Worm (Caenorhabditis elegans) whole organism, L3 larva: Measurements from ENCODE around the gene scpl-4.

ENCODE experiments used
- R02D3.7 ChIP-seq: fragments of 150-350 bp; optimal IDR thresholded peaks from 2 replicates; lab custom pipeline; 2014; ENCODE audit warnings: missing biosample characterization, missing genetic modification characterization
- ZK546.5 ChIP-seq: sonication (generic microtip); optimal IDR thresholded peaks from 2 replicates; lab custom pipeline; 2017; ENCODE audit warnings: missing biosample characterization, missing genetic modification characterization
- aly-2 ChIP-seq: fragments of 150-350 bp; optimal IDR thresholded peaks from 2 replicates; lab custom pipeline; 2014; ENCODE audit warnings: missing biosample characterization, missing genetic modification characterization
- ceh-16 ChIP-seq: sonication (generic microtip); optimal IDR thresholded peaks from 2 replicates; lab custom pipeline; 2017; ENCODE audit warnings: missing biosample characterization, missing genetic modification characterization
- ceh-28 ChIP-seq: fragments of 150-350 bp; optimal IDR thresholded peaks from 2 replicates; lab custom pipeline; 2014; ENCODE audit warnings: missing biosample characterization, missing genetic modification reagents, missing genetic modification characterization
- daf-12 ChIP-seq: fragments of 150-350 bp; optimal IDR thresholded peaks from 2 replicates; lab custom pipeline; 2014; ENCODE audit warnings: missing biosample characterization, missing genetic modification reagents, missing genetic modification characterization
- egl-27 ChIP-seq: sonication (generic microtip); optimal IDR thresholded peaks from 4 replicates; lab custom pipeline; 2017; ENCODE audit warnings: missing biosample characterization, missing genetic modification reagents, missing genetic modification characterization
- egl-5 ChIP-seq: fragments of 150-350 bp; optimal IDR thresholded peaks from 2 replicates; lab custom pipeline; 2017; ENCODE audit warnings: missing biosample characterization, missing genetic modification reagents, missing genetic modification characterization, inconsistent platforms
- elt-1 ChIP-seq: fragments of 150-350 bp; optimal IDR thresholded peaks from 2 replicates; lab custom pipeline; 2014; ENCODE audit warnings: missing biosample characterization, missing genetic modification characterization
- elt-2 ChIP-seq: sonication (generic microtip); optimal IDR thresholded peaks from 2 replicates; lab custom pipeline; 2016; ENCODE audit warnings: missing genetic modification reagents, mild to moderate bottlenecking, missing genetic modification characterization, missing compliant biosample characterization
- elt-3 ChIP-seq, 3 experiments: fragments of 150-350 bp in 1 of 3; sonication (generic microtip) in 2 of 3; optimal IDR thresholded peaks; 2 replicates in 2 of 3; 4 replicates in 1 of 3; lab custom pipeline; 2014 to 2017; ENCODE audit warnings: missing biosample characterization in 3 of 3, missing genetic modification characterization in 3 of 3
- eor-1 ChIP-seq, 2 experiments: fragments of 150-350 bp; optimal IDR thresholded peaks; 2 replicates each; lab custom pipeline; 2014 to 2018; ENCODE audit warnings: missing biosample characterization in 2 of 2, missing genetic modification characterization in 2 of 2
- fkh-10 ChIP-seq: sonication (generic microtip); optimal IDR thresholded peaks from 2 replicates; lab custom pipeline; 2017; ENCODE audit warnings: missing biosample characterization, missing genetic modification reagents, missing genetic modification characterization
- fkh-2 ChIP-seq: fragments of 150-350 bp; optimal IDR thresholded peaks from 2 replicates; lab custom pipeline; 2014; ENCODE audit warnings: missing biosample characterization, missing genetic modification reagents, missing genetic modification characterization
- fos-1 ChIP-seq: fragments of 150-350 bp; optimal IDR thresholded peaks from 2 replicates; lab custom pipeline; 2014; ENCODE audit warnings: missing biosample characterization, missing genetic modification characterization
- jun-1 ChIP-seq: fragments of 150-350 bp; optimal IDR thresholded peaks from 2 replicates; lab custom pipeline; 2014; ENCODE audit warnings: missing biosample characterization, missing genetic modification reagents, missing genetic modification characterization
- mml-1 ChIP-seq: fragments of 150-350 bp; sonication (generic microtip); optimal IDR thresholded peaks from 3 replicates; lab custom pipeline; 2014; ENCODE audit warnings: missing biosample characterization, missing genetic modification characterization
- nfya-1 ChIP-seq: sonication (generic microtip); optimal IDR thresholded peaks from 2 replicates; lab custom pipeline; 2017; ENCODE audit warnings: missing genetic modification characterization, mild to moderate bottlenecking, missing compliant biosample characterization, antibody characterized with exemption, moderate library complexity; ENCODE audit not compliant: insufficient read depth
- nhr-11 ChIP-seq: fragments of 150-350 bp; optimal IDR thresholded peaks from 2 replicates; lab custom pipeline; 2014; ENCODE audit warnings: missing biosample characterization, missing genetic modification characterization
- nhr-23 ChIP-seq: fragments of 150-350 bp; optimal IDR thresholded peaks from 2 replicates; lab custom pipeline; 2014; ENCODE audit warnings: missing biosample characterization, missing genetic modification reagents, missing genetic modification characterization
- nhr-43 ChIP-seq: sonication (generic microtip); optimal IDR thresholded peaks from 2 replicates; lab custom pipeline; 2016; ENCODE audit warnings: mild to moderate bottlenecking, missing genetic modification characterization, missing compliant biosample characterization; ENCODE audit not compliant: poor library complexity, severe bottlenecking
- nhr-76 ChIP-seq: fragments of 150-350 bp; sonication (generic microtip); optimal IDR thresholded peaks from 5 replicates; lab custom pipeline; 2014; ENCODE audit warnings: missing biosample characterization, missing genetic modification characterization
- nhr-77 ChIP-seq: fragments of 150-350 bp; optimal IDR thresholded peaks from 2 replicates; lab custom pipeline; 2014; ENCODE audit warnings: missing biosample characterization, missing genetic modification characterization
- pha-4 ChIP-seq: fragments of 150-350 bp; optimal IDR thresholded peaks from 2 replicates; lab custom pipeline; 2014; ENCODE audit warnings: missing biosample characterization, missing genetic modification reagents, missing genetic modification characterization
- pqm-1 ChIP-seq: fragments of 150-350 bp; optimal IDR thresholded peaks from 2 replicates; lab custom pipeline; 2017; ENCODE audit warnings: missing biosample characterization, missing genetic modification characterization, inconsistent platforms
- snpc-4 ChIP-seq: fragments of 150-350 bp; optimal IDR thresholded peaks from 2 replicates; lab custom pipeline; 2014; ENCODE audit warnings: missing biosample characterization, missing genetic modification characterization
- tbx-2 ChIP-seq: sonication (generic microtip); optimal IDR thresholded peaks from 2 replicates; lab custom pipeline; 2016; ENCODE audit warnings: mild to moderate bottlenecking, missing genetic modification characterization, missing compliant biosample characterization
- unc-39 ChIP-seq: sonication (generic microtip); optimal IDR thresholded peaks from 4 replicates; lab custom pipeline; 2017; ENCODE audit warnings: missing biosample characterization, missing genetic modification characterization
- unc-62 ChIP-seq: fragments of 150-350 bp; sonication (generic microtip); optimal IDR thresholded peaks from 4 replicates; lab custom pipeline; 2014; ENCODE audit warnings: missing biosample characterization, missing genetic modification reagents, missing genetic modification characterization
- zag-1 ChIP-seq: fragments of 150-350 bp; optimal IDR thresholded peaks from 2 replicates; lab custom pipeline; 2014; ENCODE audit warnings: missing biosample characterization, missing genetic modification characterization
- ztf-11 ChIP-seq: fragments of 150-350 bp; optimal IDR thresholded peaks from 2 replicates; lab custom pipeline; 2014; ENCODE audit warnings: missing biosample characterization, missing genetic modification characterization
- ztf-4 ChIP-seq: fragments of 150-350 bp; optimal IDR thresholded peaks from 2 replicates; lab custom pipeline; 2014; ENCODE audit warnings: missing biosample characterization, missing genetic modification characterization

The scpl-4 gene

ce11 chrV:10581837-10582300 lies 17.0 kb upstream of the scpl-4 start, which contains the start of gene T21C9.6:
Gene T21C9.6, plus strand, starts transcription at chrV:10581887.
- TF ChIP-seq ztf-4 (tag; lab: Kevin White, UChicago) (no peak), elt-2 (peak; percentile 52), nhr-43 (tag; lab: Kevin White, UChicago) (no peak), ZK546.5 (no peak), pqm-1 (peak; percentile 26)

- TF ChIP-seq unc-62 (GFP tag; lab: Kevin White, UChicago) (no peak), egl-27 (tag; lab: Kevin White, UChicago) (no peak), zag-1 (tag; lab: Kevin White, UChicago) (no peak), mml-1 (no peak), ZK546.5 (no peak), elt-3 (tag; optimal IDR thresholded peaks at IDR 0.05; lab: Kevin White, UChicago) (no peak), fkh-10 (no peak), fkh-2 (no peak), ceh-16 (tag; lab: Kevin White, UChicago) (no peak), pqm-1 (no peak)
- TF ChIP-seq, all 47 proteins: peak for 0
Measured at ce11 chrV:10588694-10589093, 10.2 kb upstream of the scpl-4 start, which contains the start of gene srg-32. Gene srg-32, minus strand, starts transcription at chrV:10588794.

ce11 chrV:10589774-10590528 lies 9.0 kb upstream of the scpl-4 start, which contains the start of gene ttr-23:
Gene ttr-23, minus strand, starts transcription at chrV:10589860.
- peak; percentile 70 for TF ChIP-seq elt-2
- no peak for TF ChIP-seq eor-1 (tag; optimal IDR thresholded peaks at IDR 0.05; lab: Kevin White, UChicago)
- TF ChIP-seq fos-1 = no peak
- TF ChIP-seq ceh-28 (tag; lab: Kevin White, UChicago) = peak; percentile 37
- no peak for TF ChIP-seq ZK546.5
- peak; percentile 6 for TF ChIP-seq pqm-1
- TF ChIP-seq pha-4 (tag; lab: Kevin White, UChicago) = peak; percentile 51
- TF ChIP-seq tbx-2 (tag; lab: Kevin White, UChicago) = no peak
- TF ChIP-seq nhr-76 (tag; lab: Kevin White, UChicago) = no peak
- no peak for TF ChIP-seq mml-1
- no peak for TF ChIP-seq ztf-4 (tag; lab: Kevin White, UChicago)

ce11 chrV:10592479-10592878 lies 6.4 kb upstream of the scpl-4 start, which contains the start of gene T21C9.9:
Gene T21C9.9, minus strand, starts transcription at chrV:10592579.
- TF ChIP-seq nhr-43 (tag; lab: Kevin White, UChicago) (no peak), ceh-16 (tag; lab: Kevin White, UChicago) (no peak), egl-5 (tag; lab: Kevin White, UChicago) (no peak), nhr-11 (tag; lab: Kevin White, UChicago) (no peak), nhr-23 (tag; lab: Kevin White, UChicago) (no peak), elt-3 (tag; optimal IDR thresholded peaks at IDR 0.05; lab: Kevin White, UChicago) (no peak), mml-1 (no peak), R02D3.7 (tag; lab: Kevin White, UChicago) (no peak), ceh-28 (tag; lab: Kevin White, UChicago) (no peak)

ce11 chrV:10594810-10595209 lies 4.1 kb upstream of the scpl-4 start, which contains the start of gene T21C9.11:
Gene T21C9.11, minus strand, starts transcription at chrV:10594910.
- TF ChIP-seq jun-1 (no peak), elt-3 (tag; optimal IDR thresholded peaks at IDR 0.05; lab: Kevin White, UChicago) (no peak), nfya-1 (no peak), snpc-4 (tag; lab: Kevin White, UChicago) (no peak), ZK546.5 (no peak), nhr-43 (tag; lab: Kevin White, UChicago) (no peak), eor-1 (tag; optimal IDR thresholded peaks at IDR 0.05; lab: Kevin White, UChicago) (no peak), aly-2 (tag; lab: Kevin White, UChicago) (no peak), daf-12 (tag; lab: Kevin White, UChicago) (no peak), nhr-11 (tag; lab: Kevin White, UChicago) (no peak), nhr-76 (tag; lab: Kevin White, UChicago) (no peak), ztf-11 (tag; lab: Kevin White, UChicago) (no peak), nhr-77 (tag; lab: Kevin White, UChicago) (no peak), ztf-4 (tag; lab: Kevin White, UChicago) (no peak), elt-1 (no peak), egl-27 (tag; lab: Kevin White, UChicago) (no peak), elt-2 (no peak), unc-39 (no peak), tbx-2 (tag; lab: Kevin White, UChicago) (no peak)
